Fruit fly (Drosophila melanogaster) S2 (cell line): ENCODE results near the gene Tim9a.

Experiments
- CG8478 ChIP-seq: fragments of >200 bp; optimal IDR thresholded peaks from 2 replicates; lab custom pipeline; 2018
- CTCF ChIP-seq, 2 experiments: fragments of >200 bp; optimal IDR thresholded peaks; 2 replicates each; lab custom pipeline; 2018

The Tim9a gene

dm6 chrX:13396378-13397099 lies 11.5 kb downstream of the Tim9a start, which contains the start of gene Bcat:
Gene Bcat, plus strand, starts transcription at chrX:13396899.
- TF ChIP-seq CTCF (optimal IDR thresholded peaks at IDR 0.05; lab: Kevin White, UChicago) (no peak), CG8478 (lab: Kevin White, UChicago) (no peak)

DNA sequence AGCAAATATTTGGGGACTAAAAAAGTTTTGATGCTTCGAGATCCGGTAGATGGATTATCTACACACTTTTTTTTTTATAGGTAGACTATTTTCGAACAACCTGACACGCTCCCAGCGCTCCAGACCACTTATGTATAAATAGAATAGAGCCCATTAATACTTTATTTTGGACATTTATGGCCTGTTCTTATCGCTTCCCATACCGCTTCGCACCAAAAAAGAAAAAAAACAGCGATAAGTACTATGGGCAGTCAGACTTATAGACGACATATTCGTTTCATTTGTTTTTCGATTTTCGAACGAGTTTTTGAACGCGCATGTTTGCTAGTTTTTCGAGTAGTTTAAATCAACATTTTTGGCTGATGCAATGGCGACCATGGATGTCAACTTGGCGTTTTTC lies 12.6 kb downstream of the Tim9a start:
- TF ChIP-seq CTCF (optimal IDR thresholded peaks at IDR 0.05; lab: Kevin White, UChicago) (no peak), CG8478 (lab: Kevin White, UChicago) (no peak)

DNA sequence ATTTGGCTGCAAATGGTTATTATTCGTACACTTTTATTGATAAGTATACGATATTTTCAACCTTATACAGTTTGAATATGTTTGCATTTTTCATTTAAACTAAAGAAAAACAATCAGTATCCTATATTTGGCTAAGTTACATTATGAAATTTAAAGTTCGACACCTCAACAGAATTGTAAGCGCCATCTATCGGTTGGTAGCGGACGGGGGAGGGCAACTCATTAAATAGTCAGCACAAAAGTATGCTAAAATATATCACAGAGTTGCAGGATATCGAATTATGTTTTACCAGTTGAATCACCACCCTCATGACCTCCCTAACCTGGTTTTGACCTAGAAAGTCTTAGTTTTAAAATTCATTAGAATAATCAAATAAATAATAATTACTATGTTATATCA lies 16.2 kb downstream of the Tim9a start:
- TF ChIP-seq CTCF (optimal IDR thresholded peaks at IDR 0.05; lab: Kevin White, UChicago) (peak; percentile 88 to 90), CG8478 (lab: Kevin White, UChicago) (no peak)

DNA sequence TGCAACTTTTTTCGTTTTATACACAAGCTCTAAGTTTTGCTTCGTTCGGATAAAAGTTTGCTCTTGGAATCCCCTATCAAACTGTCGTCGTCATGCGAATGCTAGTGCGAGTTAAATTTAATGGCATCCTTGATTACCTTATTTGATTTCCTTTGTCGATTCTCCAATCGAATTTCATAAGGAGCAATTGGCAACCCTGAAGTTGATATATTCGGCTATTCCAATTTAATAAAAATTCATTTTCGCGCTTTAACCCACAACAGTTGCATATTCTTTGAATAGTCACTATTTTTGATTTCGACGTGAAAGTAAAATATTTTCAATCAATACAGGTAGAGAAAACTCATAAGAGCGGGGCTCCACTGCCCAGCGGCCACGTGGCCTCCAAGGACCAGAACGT lies 17.8 kb downstream of the Tim9a start, which contains the start of gene CG12725:
Gene CG12725 (minus strand): TSS at position 101 of the 400 bp plus-strand sequence.
- TF ChIP-seq CG8478 (lab: Kevin White, UChicago) (no peak), CTCF (optimal IDR thresholded peaks at IDR 0.05; lab: Kevin White, UChicago) (no peak)

DNA sequence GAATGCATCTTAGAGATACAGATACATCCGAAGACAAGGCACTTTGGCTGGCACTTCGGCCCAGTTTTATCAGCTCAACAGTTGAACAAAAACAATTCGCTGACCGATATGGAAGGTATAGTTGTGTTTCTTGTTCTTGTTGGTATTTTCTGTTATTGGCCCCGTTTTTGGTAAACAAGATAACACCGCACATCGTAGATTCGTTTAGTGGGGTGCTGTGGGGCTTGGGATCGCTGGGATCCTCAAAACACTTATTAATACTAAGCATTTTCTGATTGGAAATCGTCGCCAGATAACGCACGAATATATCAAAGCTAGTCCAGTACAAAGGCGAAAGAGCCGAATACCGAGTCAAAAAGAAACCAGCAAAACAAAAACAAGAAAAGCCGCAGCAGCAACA lies 18.5 kb downstream of the Tim9a start:
- TF ChIP-seq CTCF (optimal IDR thresholded peaks at IDR 0.05; lab: Kevin White, UChicago), result no peak
- TF ChIP-seq CG8478 (lab: Kevin White, UChicago), result no peak

dm6 chrX:13403962-13404830 lies 19.2 kb downstream of the Tim9a start, which contains the start of gene GstT4:
Gene GstT4, plus strand, starts transcription at chrX:13404749.
- TF ChIP-seq CTCF (optimal IDR thresholded peaks at IDR 0.05; lab: Kevin White, UChicago) (no peak), CG8478 (lab: Kevin White, UChicago) (no peak)

DNA sequence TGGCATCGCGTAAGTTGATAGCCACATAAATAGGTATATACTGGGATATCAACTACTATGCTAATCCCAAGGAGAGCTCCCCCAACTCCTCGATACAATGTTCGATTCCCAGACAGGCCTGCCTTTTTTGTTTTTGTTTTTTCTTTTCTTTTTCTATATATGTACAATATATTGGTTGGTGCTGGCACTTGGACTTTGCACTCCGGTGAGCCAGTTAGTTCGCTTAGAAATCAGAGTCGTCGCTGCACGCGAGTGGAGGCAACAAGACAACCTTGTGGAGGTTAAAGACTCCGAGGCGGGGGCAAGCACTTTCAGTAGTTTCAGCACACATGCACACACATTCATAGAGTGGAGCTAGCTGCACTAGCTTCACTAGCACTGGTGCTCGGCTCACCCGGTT lies 21.3 kb downstream of the Tim9a start:
- TF ChIP-seq CG8478 (lab: Kevin White, UChicago) (no peak), CTCF (optimal IDR thresholded peaks at IDR 0.05; lab: Kevin White, UChicago) (no peak)

dm6 chrX:13407673-13408072 lies 22.7 kb downstream of the Tim9a start:
- no peak for TF ChIP-seq CTCF (optimal IDR thresholded peaks at IDR 0.05; lab: Kevin White, UChicago)
- TF ChIP-seq CG8478 (lab: Kevin White, UChicago), result no peak

DNA sequence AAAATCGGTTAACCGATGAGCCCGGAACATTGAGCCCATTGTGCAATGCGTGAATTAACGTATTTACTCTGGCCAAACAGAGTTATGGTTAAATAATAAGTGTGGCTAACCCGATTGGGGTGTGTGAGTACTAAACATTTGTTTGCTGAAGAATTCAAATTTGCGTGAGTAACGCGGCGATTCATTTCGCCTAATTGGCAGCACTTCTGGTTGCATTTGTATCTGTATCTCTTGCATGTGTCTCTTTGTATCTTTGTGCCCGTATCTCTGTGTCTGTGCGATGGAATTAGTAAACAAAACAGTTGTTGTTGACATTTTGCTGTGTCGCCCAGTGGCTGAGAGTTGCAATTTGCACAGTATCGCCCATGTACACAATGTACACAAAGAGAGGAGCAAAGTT lies 25.9 kb downstream of the Tim9a start:
- TF ChIP-seq CTCF (optimal IDR thresholded peaks at IDR 0.05; lab: Kevin White, UChicago) (no peak), CG8478 (lab: Kevin White, UChicago) (no peak)

- TF ChIP-seq CG8478 (lab: Kevin White, UChicago) (no peak), CTCF (optimal IDR thresholded peaks at IDR 0.05; lab: Kevin White, UChicago) (no peak)
Measured at dm6 chrX:13411376-13411973, 26.5 kb downstream of the Tim9a start.

dm6 chrX:13412941-13413613 lies 28.1 kb downstream of the Tim9a start, which contains the start of the genes CG1998 and Set2:
Gene CG1998, minus strand, starts transcription at chrX:13413074.
Gene Set2, plus strand, starts transcription at chrX:13413242.
- peak; percentile 44 to 58 for TF ChIP-seq CTCF (optimal IDR thresholded peaks at IDR 0.05; lab: Kevin White, UChicago)
- TF ChIP-seq CG8478 (lab: Kevin White, UChicago), result no peak

dm6 chrX:13421059-13421458 lies 36.0 kb downstream of the Tim9a start:
- peak; percentile 57 to 62 for TF ChIP-seq CTCF (optimal IDR thresholded peaks at IDR 0.05; lab: Kevin White, UChicago)
- no peak for TF ChIP-seq CG8478 (lab: Kevin White, UChicago)

DNA sequence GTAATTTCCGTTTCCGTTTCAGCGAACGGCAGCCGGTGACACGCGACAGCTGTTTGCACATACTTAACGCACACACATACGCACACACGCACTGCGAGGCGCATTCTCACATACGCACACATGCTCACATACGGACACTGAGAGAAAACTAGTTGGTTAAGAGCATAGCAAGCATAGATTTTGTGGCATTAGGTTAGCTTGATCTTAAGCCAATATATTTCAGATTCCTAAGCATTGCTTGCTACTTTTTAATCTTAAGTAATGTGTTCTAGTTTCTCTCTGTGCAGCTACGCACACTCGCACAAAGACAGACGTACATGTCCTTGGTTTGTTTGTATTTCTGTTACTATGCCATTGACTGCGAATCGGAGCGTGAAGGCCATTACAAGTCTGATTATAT lies 49.1 kb downstream of the Tim9a start:
- TF ChIP-seq CTCF (optimal IDR thresholded peaks at IDR 0.05; lab: Kevin White, UChicago), result no peak
- no peak for TF ChIP-seq CG8478 (lab: Kevin White, UChicago)
